Worm (Caenorhabditis elegans): ENCODE measurements around the gene ZK1307.1.

Gene ZK1307.1

ce11 chrII:9651700-9652099, 3.7 kb downstream of the ZK1307.1 start, which contains the start of gene ZK1307.4:
ZK1307.4 (minus strand) TSS chrII:9651800.
- TF ChIP-seq nhr-6 (tag; optimal IDR thresholded peaks at IDR 0.05) (no peak), ztf-7 (tag; optimal IDR thresholded peaks at IDR 0.05) (no peak), ceh-28 (tag; optimal IDR thresholded peaks at IDR 0.05) (no peak), nhr-77 (tag; optimal IDR thresholded peaks at IDR 0.05) (no peak), T20F7.1 (GFP tag; optimal IDR thresholded peaks at IDR 0.05) (no peak), fkh-10 (GFP tag; optimal IDR thresholded peaks at IDR 0.05) (no peak), F49E8.2 (tag; optimal IDR thresholded peaks at IDR 0.05; ENCODE audit: borderline replicate concordance) (no peak)

ce11 chrII:9649191-9649590, 6.2 kb downstream of the ZK1307.1 start, which contains the start of gene ZK1307.9:
ZK1307.9 (plus strand) TSS chrII:9649491.
- TF ChIP-seq lin-1 (GFP tag; IDR thresholded peaks at IDR 0.05) (no peak), set-16 (GFP tag; IDR thresholded peaks at IDR 0.05) (no peak), dmd-9 (GFP tag; IDR thresholded peaks at IDR 0.05) (no peak), ceh-28 (tag; optimal IDR thresholded peaks at IDR 0.05) (no peak), lir-3 (tag; optimal IDR thresholded peaks at IDR 0.05) (no peak), ztf-7 (tag; optimal IDR thresholded peaks at IDR 0.05) (no peak), ceh-32 (tag; optimal IDR thresholded peaks at IDR 0.05; ENCODE audit: poor library complexity) (no peak), nhr-76 (tag; optimal IDR thresholded peaks at IDR 0.05) (no peak), snpc-4 (tag; optimal IDR thresholded peaks at IDR 0.05) (no peak), duxl-1 (tag; optimal IDR thresholded peaks at IDR 0.05; ENCODE audit: poor library complexity) (no peak), dve-1 (tag; optimal IDR thresholded peaks at IDR 0.05; ENCODE audit: insufficient read depth) (no peak), pqm-1 (tag; optimal IDR thresholded peaks at IDR 0.05) (no peak), jun-1 (tag; optimal IDR thresholded peaks at IDR 0.05) (no peak), egl-27 (tag; optimal IDR thresholded peaks at IDR 0.05) (no peak), ceh-82 (tag; optimal IDR thresholded peaks at IDR 0.05) (no peak), lsy-2 (tag; optimal IDR thresholded peaks at IDR 0.05) (no peak), madf-9 (GFP tag; conservative IDR thresholded peaks at IDR 0.05) (no peak), nhr-25 (tag; optimal IDR thresholded peaks at IDR 0.05; ENCODE audit: borderline replicate concordance, insufficient read depth) (no peak), R02D3.7 (tag; optimal IDR thresholded peaks at IDR 0.05) (no peak), zip-2 (tag; optimal IDR thresholded peaks at IDR 0.05) (no peak)

- TF ChIP-seq lin-13 (GFP tag; optimal IDR thresholded peaks at IDR 0.05), result no peak
- TF ChIP-seq F10B5.3 (tag; optimal IDR thresholded peaks at IDR 0.05), result no peak
- TF ChIP-seq zfp-2 (tag; optimal IDR thresholded peaks at IDR 0.05), result no peak
- peak; percentile 50; the same call in 1 of the 2 replicates for TF ChIP-seq zfp-3 (GFP tag; conservative IDR thresholded peaks at IDR 0.05)
- no peak for TF ChIP-seq daf-16 (GFP tag; optimal IDR thresholded peaks at IDR 0.05)
- peak; percentile 33 for TF ChIP-seq daf-16 (tag; optimal IDR thresholded peaks at IDR 0.05)
- TF ChIP-seq R02D3.7 (tag; optimal IDR thresholded peaks at IDR 0.05), result no peak
- TF ChIP-seq unc-62 (GFP tag; optimal IDR thresholded peaks at IDR 0.05 in 1 of 2), result peak in 1 of 2 experiments; percentile 84
- TF ChIP-seq unc-62 (tag; optimal IDR thresholded peaks at IDR 0.05), result no peak
- TF ChIP-seq hlh-30 (tag; optimal IDR thresholded peaks at IDR 0.05; ENCODE audit: insufficient read depth), result peak; percentile 92
- TF ChIP-seq ceh-28 (tag; optimal IDR thresholded peaks at IDR 0.05), result peak; percentile 1
- TF ChIP-seq gei-8 (GFP tag; optimal IDR thresholded peaks at IDR 0.05), result no peak
- TF ChIP-seq spr-1 (tag; optimal IDR thresholded peaks at IDR 0.05), result no peak
- TF ChIP-seq F49E8.2 (tag; optimal IDR thresholded peaks at IDR 0.05; ENCODE audit: borderline replicate concordance), result peak; percentile 3
- no peak for TF ChIP-seq Y5F2A.4 (GFP tag; optimal IDR thresholded peaks at IDR 0.05)
- peak; percentile 8; the same call in 1 of the 2 replicates for TF ChIP-seq Y48G9A.11 (GFP tag; IDR thresholded peaks at IDR 0.05)
- peak in 1 of 2 experiments; percentile 39 for TF ChIP-seq lsy-2 (tag; optimal IDR thresholded peaks at IDR 0.05)
- no peak for TF ChIP-seq spr-3 (GFP tag; optimal IDR thresholded peaks at IDR 0.05)
- peak; percentile 61 for TF ChIP-seq hlh-11 (tag; optimal IDR thresholded peaks at IDR 0.05)
- peak; percentile 2 for TF ChIP-seq nhr-28 (tag; optimal IDR thresholded peaks at IDR 0.05)
- TF ChIP-seq dmd-6 (GFP tag; IDR thresholded peaks at IDR 0.05), result peak; percentile 82
- TF ChIP-seq pha-4 (GFP tag; IDR thresholded peaks at IDR 0.05), result no peak
- no peak for TF ChIP-seq pha-4 (tag; optimal IDR thresholded peaks at IDR 0.05)
- peak; percentile 48 for TF ChIP-seq dve-1 (tag; optimal IDR thresholded peaks at IDR 0.05; ENCODE audit: insufficient read depth)
- no peak for TF ChIP-seq unc-130 (GFP tag; optimal IDR thresholded peaks at IDR 0.05)
- TF ChIP-seq hmg-1.1 (GFP tag; IDR thresholded peaks at IDR 0.05), result peak; percentile 36; the same call in 1 of the 2 replicates
- TF ChIP-seq T20F7.1 (GFP tag; optimal IDR thresholded peaks at IDR 0.05), result peak; percentile 7
These were observed 8.2 kb downstream of the ZK1307.1 start, which contains the start of gene sqv-8 for ce11 chrII:9646928-9647838. sqv-8 (plus strand) TSS chrII:9646978.
